Worm (Caenorhabditis elegans): ENCODE data around the gene M03A1.3.

M03A1.3 gene

ce11 chrII:4527800-4528199 is 29.8 kb upstream of the M03A1.3 start, which contains the start of gene sra-35:
Gene sra-35 (minus strand): TSS chrII:4527900.
- TF ChIP-seq klf-2 (GFP tag; conservative IDR thresholded peaks at IDR 0.05) (no peak), med-1 (GFP tag; optimal IDR thresholded peaks at IDR 0.05; ENCODE audit: insufficient read depth) (no peak), ref-1 (GFP tag; conservative IDR thresholded peaks at IDR 0.05) (no peak), tab-1 (GFP tag; IDR thresholded peaks at IDR 0.05) (no peak)

DNA sequence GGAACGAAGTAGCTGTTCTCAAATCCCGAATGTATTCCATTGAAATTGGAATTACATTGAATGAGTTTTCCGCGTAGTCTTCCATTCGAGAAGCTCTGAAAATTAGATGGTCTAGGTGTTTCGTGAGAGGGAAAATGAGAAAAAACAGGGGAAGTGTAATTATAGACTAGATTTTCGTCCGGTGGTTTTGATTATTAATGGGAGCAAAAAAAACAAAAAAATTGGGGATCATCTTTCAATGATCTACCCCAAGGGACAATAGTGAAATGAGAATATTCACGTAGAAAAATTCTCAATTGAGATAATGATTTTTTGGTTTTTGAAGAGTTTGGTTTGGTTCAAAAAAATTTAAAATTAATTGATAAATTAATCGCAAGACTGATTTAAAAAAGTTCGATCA is 25.7 kb upstream of the M03A1.3 start, which contains the start of gene sra-32:
Gene sra-32 (minus strand): TSS at position 101 of the 400 bp plus-strand sequence.
- no peak for TF ChIP-seq med-1 (GFP tag; optimal IDR thresholded peaks at IDR 0.05; ENCODE audit: insufficient read depth)
- TF ChIP-seq ref-1 (GFP tag; conservative IDR thresholded peaks at IDR 0.05), result no peak
- TF ChIP-seq flt-1 (GFP tag; IDR thresholded peaks at IDR 0.05), result no peak
- TF ChIP-seq cog-1 (tag; optimal IDR thresholded peaks at IDR 0.05), result no peak
- no peak for TF ChIP-seq klf-2 (GFP tag; conservative IDR thresholded peaks at IDR 0.05)
- no peak for TF ChIP-seq ztf-23 (GFP tag; IDR thresholded peaks at IDR 0.05)
- no peak for TF ChIP-seq ztf-29 (GFP tag; IDR thresholded peaks at IDR 0.05)
- TF ChIP-seq T22C8.4 (GFP tag; IDR thresholded peaks at IDR 0.05), result no peak
- no peak for TF ChIP-seq tab-1 (GFP tag; IDR thresholded peaks at IDR 0.05)

DNA sequence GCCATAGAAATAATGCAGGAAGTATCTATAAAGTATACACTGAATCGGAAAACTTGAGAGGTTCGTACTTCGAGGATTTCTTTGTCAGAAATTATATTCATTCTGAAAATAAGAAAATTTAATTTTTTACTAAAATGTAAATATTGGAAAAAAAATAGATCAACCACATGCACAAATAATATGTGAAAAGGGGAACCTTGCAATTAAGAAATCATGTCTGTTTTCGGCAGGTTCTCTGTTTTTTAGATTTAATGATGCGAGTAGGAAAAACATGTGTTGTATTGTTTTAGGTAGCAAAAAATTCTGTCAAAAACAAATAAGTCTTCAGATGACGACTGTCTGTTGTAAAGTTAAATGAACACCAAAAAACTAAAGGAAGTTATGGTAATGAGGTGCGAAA is 20.4 kb upstream of the M03A1.3 start, which contains the start of gene sra-33:
Gene sra-33 (minus strand): TSS at position 101 of the 400 bp plus-strand sequence.
- TF ChIP-seq cog-1 (tag; optimal IDR thresholded peaks at IDR 0.05) (no peak), flt-1 (GFP tag; IDR thresholded peaks at IDR 0.05) (no peak), tab-1 (GFP tag; IDR thresholded peaks at IDR 0.05) (no peak), T22C8.4 (GFP tag; IDR thresholded peaks at IDR 0.05) (no peak), klf-2 (GFP tag; conservative IDR thresholded peaks at IDR 0.05) (no peak), ref-1 (GFP tag; conservative IDR thresholded peaks at IDR 0.05) (no peak), med-1 (GFP tag; optimal IDR thresholded peaks at IDR 0.05; ENCODE audit: insufficient read depth) (no peak), ztf-29 (GFP tag; IDR thresholded peaks at IDR 0.05) (no peak), ztf-23 (GFP tag; IDR thresholded peaks at IDR 0.05) (no peak)

DNA sequence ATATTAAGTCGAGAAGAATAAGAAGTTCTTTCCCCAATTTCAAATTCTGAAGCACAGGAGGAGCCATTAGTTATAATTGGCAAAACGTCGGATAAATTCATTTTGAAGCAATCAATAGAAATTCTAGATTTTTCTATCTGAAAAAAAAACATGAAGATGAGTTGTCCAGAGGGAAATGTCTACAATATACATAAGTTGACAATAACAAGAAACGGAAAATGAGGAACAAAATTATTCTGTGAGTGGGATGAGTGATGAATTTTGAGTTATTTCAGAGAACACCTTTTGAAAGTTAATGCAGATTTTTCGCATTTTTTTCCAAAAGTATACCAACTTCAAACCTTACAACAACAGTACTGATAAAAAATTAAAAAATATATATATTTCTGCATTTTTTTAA is 17.0 kb upstream of the M03A1.3 start, which contains the start of gene sra-36:
Gene sra-36 (minus strand): TSS at position 101 of the 400 bp plus-strand sequence.
- no peak for TF ChIP-seq ztf-23 (GFP tag; IDR thresholded peaks at IDR 0.05)
- TF ChIP-seq T22C8.4 (GFP tag; IDR thresholded peaks at IDR 0.05), result no peak
- TF ChIP-seq flt-1 (GFP tag; IDR thresholded peaks at IDR 0.05), result no peak
- TF ChIP-seq tab-1 (GFP tag; IDR thresholded peaks at IDR 0.05), result no peak
- no peak for TF ChIP-seq klf-2 (GFP tag; conservative IDR thresholded peaks at IDR 0.05)
- no peak for TF ChIP-seq ref-1 (GFP tag; conservative IDR thresholded peaks at IDR 0.05)
- TF ChIP-seq cog-1 (tag; optimal IDR thresholded peaks at IDR 0.05), result no peak
- TF ChIP-seq med-1 (GFP tag; optimal IDR thresholded peaks at IDR 0.05; ENCODE audit: insufficient read depth), result no peak
- TF ChIP-seq ztf-29 (GFP tag; IDR thresholded peaks at IDR 0.05), result no peak

DNA sequence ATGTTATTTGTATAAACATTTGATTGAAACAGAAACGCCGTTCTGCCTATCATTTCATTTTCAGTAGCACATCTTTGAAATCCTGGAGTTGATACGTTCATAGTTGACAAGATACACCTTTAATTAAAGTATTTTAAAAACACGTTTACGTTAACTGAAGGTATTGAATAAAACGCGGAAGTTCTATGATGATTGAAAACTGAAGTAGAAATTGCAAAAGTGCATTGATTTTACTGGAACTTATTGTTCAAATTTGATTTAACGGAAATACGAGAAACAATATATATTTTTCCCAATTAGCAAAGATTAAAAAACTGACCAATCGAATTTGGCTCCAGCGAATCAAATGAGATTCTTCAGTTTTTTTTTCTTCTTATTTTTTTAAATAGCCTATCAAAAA is 14.0 kb upstream of the M03A1.3 start, which contains the start of gene sra-34:
Gene sra-34 (minus strand): TSS at position 101 of the 400 bp plus-strand sequence.
- no peak for TF ChIP-seq ztf-29 (GFP tag; IDR thresholded peaks at IDR 0.05)
- TF ChIP-seq klf-2 (GFP tag; conservative IDR thresholded peaks at IDR 0.05), result no peak
- TF ChIP-seq T22C8.4 (GFP tag; IDR thresholded peaks at IDR 0.05), result no peak
- no peak for TF ChIP-seq flt-1 (GFP tag; IDR thresholded peaks at IDR 0.05)
- TF ChIP-seq cog-1 (tag; optimal IDR thresholded peaks at IDR 0.05), result no peak
- TF ChIP-seq ztf-23 (GFP tag; IDR thresholded peaks at IDR 0.05), result no peak
- no peak for TF ChIP-seq med-1 (GFP tag; optimal IDR thresholded peaks at IDR 0.05; ENCODE audit: insufficient read depth)
- TF ChIP-seq tab-1 (GFP tag; IDR thresholded peaks at IDR 0.05), result no peak
- TF ChIP-seq ref-1 (GFP tag; conservative IDR thresholded peaks at IDR 0.05), result no peak

ce11 chrII:4548408-4548807 is 9.2 kb upstream of the M03A1.3 start:
- TF ChIP-seq T22C8.4 (GFP tag; IDR thresholded peaks at IDR 0.05) (no peak), ztf-23 (GFP tag; IDR thresholded peaks at IDR 0.05) (no peak), ztf-29 (GFP tag; IDR thresholded peaks at IDR 0.05) (no peak), ref-1 (GFP tag; conservative IDR thresholded peaks at IDR 0.05) (no peak), cog-1 (tag; optimal IDR thresholded peaks at IDR 0.05) (no peak), med-1 (GFP tag; optimal IDR thresholded peaks at IDR 0.05; ENCODE audit: insufficient read depth) (no peak), klf-2 (GFP tag; conservative IDR thresholded peaks at IDR 0.05) (no peak), flt-1 (GFP tag; IDR thresholded peaks at IDR 0.05) (no peak), tab-1 (GFP tag; IDR thresholded peaks at IDR 0.05) (no peak)

DNA sequence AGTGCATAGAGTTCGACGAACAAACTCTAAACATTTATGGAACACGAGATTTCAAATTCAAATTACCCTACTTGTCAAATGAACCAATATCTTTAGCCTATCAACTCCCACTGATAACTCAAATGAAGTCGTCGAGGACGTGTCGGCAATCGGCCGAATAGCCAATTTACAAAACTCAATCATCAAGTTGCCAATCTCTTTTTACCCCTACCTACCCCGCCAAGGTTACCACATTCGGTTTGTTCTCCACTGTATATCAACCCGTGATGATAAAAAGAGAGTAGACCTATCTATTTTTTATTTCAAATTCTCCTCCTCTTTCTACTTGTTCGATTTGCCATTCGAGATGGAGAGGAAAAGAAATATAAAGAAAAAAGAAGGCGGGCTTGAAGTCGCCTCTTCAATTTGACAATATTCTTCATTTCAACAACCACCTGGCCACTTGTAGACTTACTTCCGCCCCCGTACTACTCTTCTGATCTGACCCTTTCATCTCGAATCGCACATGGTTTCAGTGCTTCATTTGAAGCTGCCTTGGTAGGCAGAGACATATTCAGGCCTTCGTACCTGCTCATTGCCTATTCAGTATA is 7.5 kb upstream of the M03A1.3 start:
- TF ChIP-seq ref-1 (GFP tag; conservative IDR thresholded peaks at IDR 0.05) (no peak), ztf-23 (GFP tag; IDR thresholded peaks at IDR 0.05) (no peak), tab-1 (GFP tag; IDR thresholded peaks at IDR 0.05) (no peak), klf-2 (GFP tag; conservative IDR thresholded peaks at IDR 0.05) (no peak), flt-1 (GFP tag; IDR thresholded peaks at IDR 0.05) (no peak), ztf-29 (GFP tag; IDR thresholded peaks at IDR 0.05) (no peak), med-1 (GFP tag; optimal IDR thresholded peaks at IDR 0.05; ENCODE audit: insufficient read depth) (no peak), cog-1 (tag; optimal IDR thresholded peaks at IDR 0.05) (no peak), T22C8.4 (GFP tag; IDR thresholded peaks at IDR 0.05) (no peak)

DNA sequence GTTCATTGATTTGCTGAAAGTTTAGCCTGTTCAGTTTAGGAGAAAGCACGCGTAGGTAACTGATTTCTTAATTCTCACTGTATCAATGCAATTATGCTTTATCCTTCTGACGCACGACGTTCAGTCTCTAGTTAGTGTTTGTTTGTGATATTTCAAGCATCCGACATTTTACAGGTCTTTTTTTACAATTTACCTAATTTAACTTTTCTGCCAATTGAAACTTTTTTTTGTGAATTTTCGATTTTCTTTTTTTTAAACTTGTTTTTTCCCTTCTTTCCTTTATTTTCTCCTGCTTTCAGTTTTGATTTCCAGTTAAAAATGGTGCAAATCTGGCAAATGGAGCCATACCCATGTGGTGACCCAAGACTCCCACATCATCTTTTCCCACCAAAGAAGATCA is 6.8 kb upstream of the M03A1.3 start, which contains the start of gene K07E1.1:
Gene K07E1.1 (plus strand): TSS at position 301 of the 400 bp plus-strand sequence.
- no peak for TF ChIP-seq med-1 (GFP tag; optimal IDR thresholded peaks at IDR 0.05; ENCODE audit: insufficient read depth)
- no peak for TF ChIP-seq T22C8.4 (GFP tag; IDR thresholded peaks at IDR 0.05)
- no peak for TF ChIP-seq ztf-23 (GFP tag; IDR thresholded peaks at IDR 0.05)
- TF ChIP-seq klf-2 (GFP tag; conservative IDR thresholded peaks at IDR 0.05), result no peak
- TF ChIP-seq ref-1 (GFP tag; conservative IDR thresholded peaks at IDR 0.05), result no peak

DNA sequence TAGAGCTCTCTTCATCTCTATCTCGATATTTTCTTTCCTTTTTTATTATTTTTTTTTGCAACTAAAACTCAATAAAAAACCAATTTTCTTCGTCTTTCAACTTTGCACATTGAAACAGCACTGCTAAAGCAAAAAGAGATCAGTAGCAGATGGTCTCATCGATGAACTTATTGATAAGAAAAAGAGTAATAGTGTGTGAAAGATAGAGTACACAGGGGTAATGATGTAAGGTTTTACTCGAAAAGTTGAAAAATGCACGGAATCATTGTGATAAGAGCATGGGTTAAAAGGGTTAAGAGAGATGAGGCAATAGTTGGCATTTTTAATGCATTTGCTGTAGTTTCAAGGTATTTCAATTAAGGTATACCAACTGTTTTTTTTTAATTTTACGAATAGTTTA is 5.5 kb upstream of the M03A1.3 start:
- TF ChIP-seq ref-1 (GFP tag; conservative IDR thresholded peaks at IDR 0.05) (no peak), ztf-29 (GFP tag; IDR thresholded peaks at IDR 0.05) (no peak), cog-1 (tag; optimal IDR thresholded peaks at IDR 0.05) (no peak), T22C8.4 (GFP tag; IDR thresholded peaks at IDR 0.05) (no peak), tab-1 (GFP tag; IDR thresholded peaks at IDR 0.05) (no peak), ztf-23 (GFP tag; IDR thresholded peaks at IDR 0.05) (no peak), klf-2 (GFP tag; conservative IDR thresholded peaks at IDR 0.05) (no peak), flt-1 (GFP tag; IDR thresholded peaks at IDR 0.05) (no peak)

Measured in whole organism, midembryonic.